Fruit fly (Drosophila melanogaster): ENCODE results near the gene Shal.

Shal gene

DNA sequence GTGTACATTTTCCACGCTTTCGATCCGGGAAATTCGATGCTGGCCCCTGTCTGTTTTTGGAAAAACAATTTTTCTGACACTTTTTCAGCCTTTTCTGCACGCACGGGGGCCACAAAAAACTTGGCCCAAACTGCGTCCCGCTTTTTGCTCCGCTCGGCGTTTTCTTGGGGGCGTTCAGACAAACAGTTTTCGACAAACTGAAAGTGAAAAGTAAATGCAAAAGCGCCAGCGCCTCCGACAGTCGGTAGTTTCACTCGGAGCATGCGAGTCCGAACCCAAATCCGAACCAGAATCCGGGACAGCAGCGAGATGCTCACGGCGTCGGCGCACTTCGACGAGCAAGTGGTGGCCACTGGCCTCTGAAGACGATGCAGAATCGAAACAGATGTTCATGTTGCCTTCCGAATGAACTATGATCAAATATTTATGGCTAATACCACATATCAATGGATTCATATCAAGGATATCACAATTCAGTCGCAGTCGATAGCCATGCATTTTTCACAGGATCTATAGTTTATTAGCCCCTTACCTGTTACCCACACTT lies at the start of gene Shal:
Shal (minus strand) TSS at position 200 of the 547 bp plus-strand sequence.
- no peak for TF ChIP-seq Hr96 (GFP tag; optimal IDR thresholded peaks at IDR 0.05)
- TF ChIP-seq cnc (optimal IDR thresholded peaks at IDR 0.05) = no peak

DNA sequence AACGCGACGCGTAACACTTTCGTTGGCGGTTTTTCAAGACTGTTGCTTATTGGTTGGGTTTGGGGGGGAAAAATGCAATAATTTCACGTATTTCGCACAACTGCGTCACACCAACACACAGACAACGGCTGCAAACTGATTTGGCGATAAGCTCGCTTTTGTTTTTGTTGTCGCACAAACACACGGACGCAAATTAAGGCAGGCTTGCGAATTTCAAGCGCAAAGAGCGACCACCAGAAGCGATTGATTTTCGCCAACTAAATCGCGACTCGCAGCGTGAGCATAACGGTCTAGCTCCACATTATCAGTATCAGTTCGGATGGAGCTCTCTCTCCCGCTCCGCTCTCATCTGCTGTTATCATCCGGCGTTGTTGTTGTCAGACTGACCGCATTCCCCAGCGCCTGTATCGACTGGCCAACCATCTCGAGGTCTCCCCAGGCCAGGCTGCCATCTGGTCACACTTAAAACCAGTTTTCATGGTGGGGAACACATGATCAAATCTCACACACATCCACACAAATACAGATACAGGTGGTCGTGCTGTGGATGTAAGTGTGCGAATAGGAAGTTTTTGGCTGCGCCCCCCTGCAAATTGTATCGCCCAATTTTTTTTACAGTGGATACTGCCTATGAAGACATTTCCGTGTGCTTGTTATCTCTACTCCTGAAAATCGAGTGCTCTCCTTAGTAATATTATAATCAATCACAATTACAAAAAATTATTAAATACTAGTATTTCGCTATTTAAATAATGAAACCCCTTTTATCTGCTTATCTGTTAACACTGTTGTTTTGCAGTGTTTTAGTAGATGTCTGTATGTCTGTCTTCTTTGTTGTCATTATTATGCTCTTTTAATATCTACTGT lies 48.6 kb upstream of the Shal start:
- TF ChIP-seq CG12768 (GFP tag; optimal IDR thresholded peaks at IDR 0.05) = peak; percentile 43
- TF ChIP-seq Hr96 (GFP tag; optimal IDR thresholded peaks at IDR 0.05) = peak; percentile 70
- TF ChIP-seq CG7045 (GFP tag; optimal IDR thresholded peaks at IDR 0.05) = peak; percentile 41
- peak; percentile 70 for TF ChIP-seq CG14711 (tag; optimal IDR thresholded peaks at IDR 0.05)
- peak; percentile 35 for TF ChIP-seq CG33017 (tag; optimal IDR thresholded peaks at IDR 0.05)
- peak; percentile 63 for TF ChIP-seq CG5204 (GFP tag; optimal IDR thresholded peaks at IDR 0.05)
- TF ChIP-seq CG11617 (GFP tag; optimal IDR thresholded peaks at IDR 0.05) = peak; percentile 60
- peak; percentile 74 for TF ChIP-seq CG1620 (GFP tag; optimal IDR thresholded peaks at IDR 0.05)
- peak; percentile 65 for TF ChIP-seq CG7101 (tag; optimal IDR thresholded peaks at IDR 0.05)
- peak; percentile 97 for TF ChIP-seq pad (GFP tag; optimal IDR thresholded peaks at IDR 0.05)
- TF ChIP-seq Crg-1 (GFP tag; optimal IDR thresholded peaks at IDR 0.05) = peak; percentile 22
- peak; percentile 83 for TF ChIP-seq bab1 (GFP tag; optimal IDR thresholded peaks at IDR 0.05)
- TF ChIP-seq ovo (GFP tag; optimal IDR thresholded peaks at IDR 0.05) = peak; percentile 84
- TF ChIP-seq toe (GFP tag; optimal IDR thresholded peaks at IDR 0.05) = peak; percentile 58
- TF ChIP-seq Clk (GFP tag; optimal IDR thresholded peaks at IDR 0.05) = no peak
- TF ChIP-seq cnc (optimal IDR thresholded peaks at IDR 0.05) = no peak
- peak; percentile 79 for TF ChIP-seq kay (GFP tag; ENCODE audit: borderline replicate concordance)
- TF ChIP-seq Mnt (GFP tag; optimal IDR thresholded peaks at IDR 0.05) = peak; percentile 67
- TF ChIP-seq tj (GFP tag; optimal IDR thresholded peaks at IDR 0.05) = peak; percentile 91
- TF ChIP-seq cic (GFP tag; optimal IDR thresholded peaks at IDR 0.05) = peak; percentile 90

DNA sequence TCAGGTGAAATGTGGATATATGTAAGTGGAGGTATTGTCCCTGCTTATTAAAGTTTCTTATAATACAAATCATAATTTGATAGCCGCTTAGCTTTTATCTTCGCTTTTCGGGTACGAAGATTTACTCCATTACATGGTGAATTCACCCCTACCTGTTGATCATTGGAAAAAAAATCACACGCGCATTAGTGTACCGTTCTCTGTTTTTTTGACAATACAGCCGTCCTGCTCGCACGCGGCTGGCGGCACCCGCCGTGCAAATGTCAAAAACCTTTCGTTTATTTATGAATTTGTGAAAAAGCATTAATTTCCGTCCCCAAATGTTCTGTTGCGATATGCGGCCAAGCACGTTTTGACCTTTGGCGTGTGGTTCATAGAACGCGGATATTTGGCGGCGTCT lies 47.5 kb upstream of the Shal start:
- TF ChIP-seq Hr96 (GFP tag; optimal IDR thresholded peaks at IDR 0.05) (no peak), pad (GFP tag; optimal IDR thresholded peaks at IDR 0.05) (peak; percentile 77), ovo (GFP tag; optimal IDR thresholded peaks at IDR 0.05) (no peak)

DNA sequence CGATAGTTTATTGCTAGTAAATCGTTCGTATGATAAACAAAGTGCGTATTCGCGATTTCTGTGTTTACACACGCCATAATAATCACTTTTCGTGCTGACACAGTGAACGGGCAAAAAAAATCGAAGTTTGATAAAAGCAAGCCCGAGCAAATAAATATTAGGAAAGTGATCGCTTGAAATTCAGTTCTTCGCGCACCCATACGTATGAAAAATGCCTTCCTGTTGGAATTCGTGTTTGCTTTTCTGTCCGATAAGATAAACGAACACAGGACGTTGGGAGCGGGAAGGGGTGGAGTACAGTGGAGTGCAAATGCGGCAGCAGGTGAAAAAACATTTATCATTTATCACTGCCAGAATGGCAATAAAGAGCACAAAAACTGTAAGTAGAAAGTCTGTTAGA lies 46.3 kb upstream of the Shal start:
- TF ChIP-seq Mnt (GFP tag; optimal IDR thresholded peaks at IDR 0.05) (peak; percentile 60), cic (GFP tag; optimal IDR thresholded peaks at IDR 0.05) (peak; percentile 90), kay (GFP tag; ENCODE audit: borderline replicate concordance) (peak; percentile 95), CG12768 (GFP tag; optimal IDR thresholded peaks at IDR 0.05) (peak; percentile 77), Crg-1 (GFP tag; optimal IDR thresholded peaks at IDR 0.05) (peak; percentile 50), CG7101 (tag; optimal IDR thresholded peaks at IDR 0.05) (peak; percentile 16), pad (GFP tag; optimal IDR thresholded peaks at IDR 0.05) (peak; percentile 5), bab1 (GFP tag; optimal IDR thresholded peaks at IDR 0.05) (no peak), cnc (optimal IDR thresholded peaks at IDR 0.05) (no peak), ovo (GFP tag; optimal IDR thresholded peaks at IDR 0.05) (peak; percentile 38), CG5204 (GFP tag; optimal IDR thresholded peaks at IDR 0.05) (no peak), Hr96 (GFP tag; optimal IDR thresholded peaks at IDR 0.05) (peak; percentile 28), toe (GFP tag; optimal IDR thresholded peaks at IDR 0.05) (no peak), Clk (GFP tag; optimal IDR thresholded peaks at IDR 0.05) (peak; percentile 41), CG14711 (tag; optimal IDR thresholded peaks at IDR 0.05) (peak; percentile 6), CG33017 (tag; optimal IDR thresholded peaks at IDR 0.05) (peak; percentile 48), CG7045 (GFP tag; optimal IDR thresholded peaks at IDR 0.05) (peak; percentile 48), tj (GFP tag; optimal IDR thresholded peaks at IDR 0.05) (peak; percentile 30), CG11617 (GFP tag; optimal IDR thresholded peaks at IDR 0.05) (peak; percentile 60), CG1620 (GFP tag; optimal IDR thresholded peaks at IDR 0.05) (no peak)

DNA sequence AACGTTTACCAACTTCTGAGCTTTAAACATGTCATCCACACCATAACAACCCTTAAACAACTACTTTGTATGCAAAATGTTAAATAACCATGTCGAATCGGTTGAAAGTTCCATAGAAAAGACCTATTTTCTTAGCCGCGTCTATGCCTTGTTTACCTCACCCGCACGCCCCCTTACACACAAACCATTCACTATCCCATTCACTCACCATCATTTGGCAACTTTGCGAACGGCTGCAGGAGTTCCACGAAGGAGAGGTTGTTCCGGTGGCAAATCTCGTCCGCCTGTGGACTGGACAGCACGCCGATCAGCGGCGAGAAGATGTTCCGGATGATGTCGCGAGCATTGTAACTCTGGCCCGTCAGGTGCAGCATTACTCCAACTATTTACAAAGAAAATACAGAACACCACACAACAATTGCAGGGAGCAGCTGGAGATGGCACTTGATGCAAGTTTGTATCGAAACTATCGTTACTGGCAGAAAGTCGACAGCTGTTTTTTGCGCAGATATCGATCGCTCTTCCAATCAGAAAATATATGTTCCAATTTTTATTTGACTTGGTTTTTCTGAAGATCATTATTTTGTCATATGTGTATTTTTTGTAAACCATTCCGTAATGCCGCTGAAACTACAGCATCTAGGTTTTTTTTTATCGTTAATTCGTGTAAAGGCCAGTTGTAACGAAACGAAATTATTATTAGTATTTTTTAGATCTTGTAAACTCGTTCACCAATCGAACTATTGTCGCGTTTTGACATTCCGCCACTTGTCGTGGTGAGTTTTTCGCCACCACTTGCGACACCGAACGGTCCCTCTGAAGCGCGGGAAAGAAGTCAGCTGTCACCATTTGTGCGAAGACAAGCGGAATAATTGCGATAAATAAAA lies 33.9 kb upstream of the Shal start, which contains the start of gene asf1:
asf1 (plus strand) TSS at position 823 of the 887 bp plus-strand sequence.
- peak; percentile 23 for TF ChIP-seq Mnt (GFP tag; optimal IDR thresholded peaks at IDR 0.05)
- no peak for TF ChIP-seq kay (GFP tag; ENCODE audit: borderline replicate concordance)
- TF ChIP-seq Crg-1 (GFP tag; optimal IDR thresholded peaks at IDR 0.05) = peak; percentile 9
- peak; percentile 2 for TF ChIP-seq CG14711 (tag; optimal IDR thresholded peaks at IDR 0.05)
- TF ChIP-seq CG12768 (GFP tag; optimal IDR thresholded peaks at IDR 0.05) = no peak
- TF ChIP-seq cnc (optimal IDR thresholded peaks at IDR 0.05) = no peak
- TF ChIP-seq cic (GFP tag; optimal IDR thresholded peaks at IDR 0.05) = peak; percentile 46
- TF ChIP-seq CG5204 (GFP tag; optimal IDR thresholded peaks at IDR 0.05) = no peak
- TF ChIP-seq bab1 (GFP tag; optimal IDR thresholded peaks at IDR 0.05) = no peak
- TF ChIP-seq CG7101 (tag; optimal IDR thresholded peaks at IDR 0.05) = peak; percentile 15
- TF ChIP-seq Hr96 (GFP tag; optimal IDR thresholded peaks at IDR 0.05) = no peak
- TF ChIP-seq CG33017 (tag; optimal IDR thresholded peaks at IDR 0.05) = no peak
- peak; percentile 70 for TF ChIP-seq tj (GFP tag; optimal IDR thresholded peaks at IDR 0.05)
- TF ChIP-seq toe (GFP tag; optimal IDR thresholded peaks at IDR 0.05) = no peak
- TF ChIP-seq CG7045 (GFP tag; optimal IDR thresholded peaks at IDR 0.05) = no peak
- TF ChIP-seq Clk (GFP tag; optimal IDR thresholded peaks at IDR 0.05) = no peak
- TF ChIP-seq CG1620 (GFP tag; optimal IDR thresholded peaks at IDR 0.05) = no peak
- TF ChIP-seq ovo (GFP tag; optimal IDR thresholded peaks at IDR 0.05) = peak; percentile 2
- no peak for TF ChIP-seq pad (GFP tag; optimal IDR thresholded peaks at IDR 0.05)
- peak; percentile 26 for TF ChIP-seq CG11617 (GFP tag; optimal IDR thresholded peaks at IDR 0.05)
